Fruit fly (Drosophila melanogaster): Measurements from ENCODE around the gene CG1578.

Gene CG1578

DNA sequence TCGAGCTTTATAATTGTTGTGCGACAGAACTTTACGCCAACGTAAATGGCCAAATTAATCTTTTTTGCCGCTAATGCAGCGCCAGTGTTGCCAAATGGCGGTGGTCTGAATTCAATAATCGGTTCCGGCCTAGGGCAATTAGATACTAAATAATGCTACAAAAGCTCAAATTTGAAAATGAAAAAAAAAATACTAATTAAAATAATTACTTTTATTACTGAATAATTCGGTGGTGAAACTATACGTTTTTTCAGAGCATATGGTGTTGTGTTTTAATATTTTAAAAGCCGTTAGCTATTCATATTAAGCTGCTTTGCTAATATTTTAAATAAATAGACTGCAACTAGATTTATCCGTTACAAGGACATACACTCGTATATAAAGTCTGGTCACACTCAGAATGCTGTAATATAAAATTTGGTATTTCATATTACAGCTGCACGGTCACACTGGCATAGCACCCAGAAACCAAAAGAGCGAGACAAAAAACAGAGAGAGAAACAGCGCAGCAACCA is at the start of gene CG1578, which contains the start of gene rudhira:
Gene CG1578 (minus strand): TSS at position 118 of the 515 bp plus-strand sequence.
Gene rudhira (plus strand): TSS at position 465 of the 515 bp plus-strand sequence.
- TF ChIP-seq CG17801 (GFP tag; optimal IDR thresholded peaks at IDR 0.05; ENCODE audit: partially characterized antibody): no peak

DNA sequence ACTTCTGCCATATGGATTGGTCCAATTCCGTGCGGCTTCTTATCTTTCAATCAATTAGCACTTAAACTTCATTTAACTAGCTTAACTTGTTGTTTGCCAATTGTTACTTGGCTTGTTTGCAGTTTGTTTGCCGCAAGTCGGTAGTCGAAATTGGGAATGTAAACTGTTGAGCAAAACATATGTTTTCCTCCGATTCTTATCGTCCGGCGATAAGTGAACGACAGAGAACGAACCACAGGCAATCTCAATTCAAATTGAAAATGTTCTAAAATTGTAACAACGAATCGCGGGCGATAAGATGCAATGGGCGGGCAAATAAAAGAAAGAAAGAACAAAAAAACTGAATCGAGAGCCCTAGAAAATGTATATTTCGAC is 42.1 kb upstream of the CG1578 start:
- no peak for TF ChIP-seq CG17801 (GFP tag; optimal IDR thresholded peaks at IDR 0.05; ENCODE audit: partially characterized antibody)

DNA sequence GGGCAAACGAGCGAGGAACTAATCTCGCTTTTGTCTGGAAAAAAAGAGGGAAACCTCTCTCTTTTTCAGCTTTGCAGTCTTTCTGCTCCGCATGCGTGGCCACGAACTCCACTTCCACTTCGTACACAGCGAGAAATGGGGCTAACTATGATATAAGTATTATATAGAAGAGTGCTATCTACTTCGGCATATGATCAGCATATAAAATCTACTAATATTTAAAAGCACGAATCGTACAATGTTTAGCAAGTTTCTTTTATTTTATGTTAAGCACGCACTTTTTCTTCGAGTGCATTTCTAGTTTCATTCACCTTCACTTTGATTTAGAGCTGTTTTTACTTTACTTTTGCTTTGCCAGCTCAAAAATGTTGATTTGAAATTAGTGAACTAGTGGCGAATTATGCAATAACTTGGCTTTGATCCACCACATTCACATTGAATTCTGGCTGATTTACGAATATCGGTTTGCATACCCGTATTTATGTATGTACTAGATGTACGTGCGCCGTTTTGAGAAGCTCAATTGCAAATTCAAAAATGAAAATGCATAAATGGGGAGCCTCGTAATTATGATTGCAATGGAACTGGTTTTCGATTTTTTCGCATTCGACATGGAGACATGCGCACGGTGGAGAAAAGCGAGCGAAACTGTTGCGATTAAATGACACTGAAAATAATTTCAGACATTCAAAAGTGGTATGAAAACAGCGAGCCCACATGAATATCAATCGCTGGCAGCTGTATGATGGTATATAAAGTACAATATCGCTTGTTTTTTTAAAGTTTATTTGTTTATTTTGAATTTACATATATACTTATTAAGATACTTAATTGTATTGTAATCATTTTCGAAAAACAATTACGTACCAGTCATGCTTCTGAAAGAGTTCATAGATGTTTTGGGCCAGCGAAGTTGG is 41.4 kb upstream of the CG1578 start:
- TF ChIP-seq CG17801 (GFP tag; optimal IDR thresholded peaks at IDR 0.05; ENCODE audit: partially characterized antibody): peak; percentile 93

DNA sequence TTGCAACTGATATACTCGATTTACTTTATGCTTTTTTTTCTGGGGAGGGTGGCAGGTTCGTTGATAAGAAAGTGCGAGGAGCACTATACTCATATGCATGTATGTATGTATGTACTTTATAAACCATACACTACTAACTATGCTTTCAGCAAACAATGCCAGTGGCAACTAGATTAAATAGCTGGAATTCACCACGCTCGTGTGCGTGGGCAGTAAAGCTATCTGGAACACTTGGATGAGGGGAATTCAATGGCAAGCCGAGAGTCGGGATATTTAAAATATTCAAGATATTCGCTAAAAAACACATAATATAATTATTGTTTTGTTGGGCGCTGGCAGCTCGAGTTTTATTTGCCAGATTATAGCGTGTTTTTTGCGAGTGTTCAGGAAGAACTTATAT is 40.5 kb upstream of the CG1578 start:
- TF ChIP-seq CG17801 (GFP tag; optimal IDR thresholded peaks at IDR 0.05; ENCODE audit: partially characterized antibody): no peak

DNA sequence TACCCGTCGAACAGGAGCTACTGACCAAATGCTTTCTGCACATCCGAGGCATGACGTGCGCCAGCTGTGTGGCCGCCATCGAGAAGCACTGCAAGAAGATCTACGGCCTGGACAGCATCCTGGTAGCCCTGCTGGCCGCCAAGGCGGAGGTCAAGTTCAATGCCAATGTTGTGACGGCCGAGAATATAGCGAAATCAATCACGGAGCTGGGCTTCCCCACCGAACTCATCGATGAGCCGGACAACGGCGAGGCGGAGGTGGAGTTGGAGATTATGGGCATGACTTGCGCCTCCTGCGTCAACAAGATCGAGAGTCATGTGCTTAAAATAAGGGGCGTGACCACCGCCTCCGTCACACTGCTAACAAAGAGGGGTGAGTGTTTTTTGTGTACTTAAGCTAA is 39.6 kb upstream of the CG1578 start:
- no peak for TF ChIP-seq CG17801 (GFP tag; optimal IDR thresholded peaks at IDR 0.05; ENCODE audit: partially characterized antibody)

DNA sequence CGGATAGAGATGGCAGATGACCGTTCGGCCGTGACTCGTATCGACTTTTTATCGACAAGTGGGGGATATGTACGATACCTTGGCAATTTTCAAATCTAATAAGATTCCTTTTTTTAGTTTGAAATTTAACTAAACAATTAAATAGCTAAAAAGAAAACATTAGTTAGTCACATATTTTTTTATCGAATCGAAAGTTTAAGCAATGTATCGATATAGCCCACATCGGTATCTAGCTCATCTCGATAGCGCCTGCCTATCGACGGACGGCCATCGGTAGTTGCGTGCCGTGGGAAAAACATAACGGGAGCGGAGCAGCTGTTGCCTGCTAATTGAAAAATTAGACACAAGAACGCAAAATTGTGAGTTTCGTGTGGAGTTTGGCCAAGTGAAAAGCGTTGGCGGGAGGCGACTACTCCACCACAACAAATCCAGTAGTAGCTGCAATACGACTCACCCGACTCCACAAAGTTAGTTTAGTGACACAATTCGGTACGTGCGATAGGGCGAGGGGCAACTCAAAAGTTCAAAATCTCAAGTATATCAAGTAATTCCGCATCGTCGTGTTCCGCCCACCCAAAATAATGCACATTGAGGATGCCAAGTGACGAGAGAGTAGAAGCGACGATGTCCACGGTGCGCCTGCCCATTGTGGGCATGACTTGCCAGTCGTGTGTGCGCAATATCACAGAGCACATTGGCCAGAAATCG is 38.6 kb upstream of the CG1578 start, which contains the start of the genes CG10347 and ATP7:
Gene CG10347 (minus strand): TSS at position 174 of the 708 bp plus-strand sequence.
Gene ATP7 (plus strand): TSS at position 265 of the 708 bp plus-strand sequence.
- TF ChIP-seq CG17801 (GFP tag; optimal IDR thresholded peaks at IDR 0.05; ENCODE audit: partially characterized antibody): peak; percentile 69

DNA sequence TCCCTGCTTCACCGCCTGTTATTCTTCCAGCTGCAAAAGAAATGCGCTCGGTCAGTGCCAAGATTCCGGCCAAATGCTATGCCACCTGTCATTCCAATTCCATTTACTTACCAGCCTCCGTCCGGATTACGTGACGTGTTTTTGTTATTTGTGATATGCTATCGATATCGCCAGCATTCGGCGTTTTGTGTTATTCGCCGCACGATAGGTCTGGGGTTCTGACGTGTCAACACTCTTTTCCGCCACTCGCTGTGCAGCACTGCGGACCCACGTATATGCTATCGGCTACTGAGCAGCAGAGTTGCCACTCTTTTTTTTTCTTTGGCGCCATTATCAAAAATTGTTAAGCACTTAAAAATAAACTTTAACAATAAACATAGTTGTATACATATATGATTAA is 36.0 kb upstream of the CG1578 start, which contains the start of gene p24-1:
Gene p24-1 (minus strand): TSS at position 221 of the 400 bp plus-strand sequence.
- TF ChIP-seq CG17801 (GFP tag; optimal IDR thresholded peaks at IDR 0.05; ENCODE audit: partially characterized antibody): peak; percentile 66

DNA sequence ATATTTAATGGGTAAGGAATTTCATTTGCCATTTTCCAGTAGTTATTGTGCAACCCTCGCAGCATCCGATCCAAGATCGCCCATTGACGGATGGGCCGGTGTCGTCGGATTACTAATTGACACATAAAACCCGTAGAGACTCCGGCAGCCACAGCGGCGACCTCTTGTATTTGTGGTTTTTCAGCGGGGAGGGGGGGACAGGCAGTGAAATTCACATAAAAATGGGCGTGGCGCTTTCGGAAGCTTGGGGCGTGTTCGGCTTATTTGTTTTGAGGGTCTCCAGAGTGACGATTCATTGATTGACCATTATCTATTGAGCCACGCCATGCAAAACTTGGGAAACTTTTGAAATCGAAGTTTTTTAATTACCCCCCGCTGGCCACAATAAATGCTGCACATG is 32.9 kb upstream of the CG1578 start:
- no peak for TF ChIP-seq CG17801 (GFP tag; optimal IDR thresholded peaks at IDR 0.05; ENCODE audit: partially characterized antibody)

DNA sequence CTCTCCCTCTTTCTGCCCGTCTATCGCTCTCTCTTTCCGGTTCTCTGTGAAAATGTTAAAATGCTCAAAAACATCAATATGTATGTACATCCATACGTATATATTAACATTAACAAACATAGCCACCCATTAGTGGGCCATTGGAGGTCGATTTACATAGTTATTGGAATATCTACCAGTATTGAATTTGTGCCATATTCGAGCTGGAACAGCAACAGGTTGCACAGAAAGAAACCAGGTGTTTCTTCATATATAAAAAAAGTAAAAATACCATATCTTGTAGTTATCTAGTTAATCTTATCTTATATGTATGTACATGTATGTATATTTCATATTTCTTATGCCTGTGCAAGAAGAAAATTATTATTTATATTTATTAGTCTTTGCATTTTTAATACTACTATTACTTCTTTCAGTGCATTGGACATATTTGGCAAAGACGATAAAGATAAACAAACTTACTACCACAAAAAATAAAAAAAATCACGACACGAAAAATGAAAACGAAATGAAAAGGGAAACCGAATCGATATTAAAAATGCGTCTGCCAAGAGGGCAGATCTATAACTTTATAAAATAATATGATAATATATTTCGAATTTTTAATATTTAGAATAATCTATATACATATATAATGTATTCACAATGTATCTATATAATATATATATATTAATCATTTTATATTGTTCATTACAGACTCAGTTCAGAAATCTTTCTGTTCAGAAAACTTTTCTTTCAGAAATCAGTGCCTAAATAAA is 32.3 kb upstream of the CG1578 start:
- TF ChIP-seq CG17801 (GFP tag; optimal IDR thresholded peaks at IDR 0.05; ENCODE audit: partially characterized antibody): no peak

DNA sequence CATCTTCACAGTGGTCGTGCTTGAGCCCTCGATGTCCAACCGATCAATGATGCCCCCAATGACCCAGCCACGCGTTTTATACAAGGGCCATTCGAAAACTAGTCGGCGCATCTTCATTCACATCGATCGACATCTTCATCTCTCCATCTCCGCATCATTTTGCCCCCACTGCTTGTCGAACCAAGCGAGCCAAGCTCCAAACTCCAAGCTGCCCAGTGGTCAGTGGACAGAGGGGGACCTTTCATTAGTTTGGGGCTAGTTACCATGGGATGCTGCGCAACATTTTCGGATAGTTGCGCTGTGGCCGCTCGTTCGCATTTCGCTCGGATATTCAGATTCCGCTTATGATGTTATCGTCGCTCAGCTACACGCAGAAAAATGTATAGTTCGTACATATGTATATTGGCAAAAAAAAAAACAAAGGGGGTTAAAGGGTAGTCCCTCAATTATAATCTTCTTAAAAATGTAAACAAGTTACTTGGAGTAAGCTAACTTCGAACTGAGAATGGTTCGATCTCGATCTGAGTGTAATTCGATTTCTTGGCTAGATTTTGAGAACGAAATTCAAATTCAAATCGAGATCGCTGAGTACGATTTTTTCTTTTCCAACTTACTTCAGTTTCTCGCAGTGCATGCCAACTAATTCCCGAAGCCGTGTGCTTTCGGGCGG is 29.8 kb upstream of the CG1578 start, which contains the start of gene CG15740:
Gene CG15740 (minus strand): TSS at position 51 of the 670 bp plus-strand sequence.
- no peak for TF ChIP-seq CG17801 (GFP tag; optimal IDR thresholded peaks at IDR 0.05; ENCODE audit: partially characterized antibody)

DNA sequence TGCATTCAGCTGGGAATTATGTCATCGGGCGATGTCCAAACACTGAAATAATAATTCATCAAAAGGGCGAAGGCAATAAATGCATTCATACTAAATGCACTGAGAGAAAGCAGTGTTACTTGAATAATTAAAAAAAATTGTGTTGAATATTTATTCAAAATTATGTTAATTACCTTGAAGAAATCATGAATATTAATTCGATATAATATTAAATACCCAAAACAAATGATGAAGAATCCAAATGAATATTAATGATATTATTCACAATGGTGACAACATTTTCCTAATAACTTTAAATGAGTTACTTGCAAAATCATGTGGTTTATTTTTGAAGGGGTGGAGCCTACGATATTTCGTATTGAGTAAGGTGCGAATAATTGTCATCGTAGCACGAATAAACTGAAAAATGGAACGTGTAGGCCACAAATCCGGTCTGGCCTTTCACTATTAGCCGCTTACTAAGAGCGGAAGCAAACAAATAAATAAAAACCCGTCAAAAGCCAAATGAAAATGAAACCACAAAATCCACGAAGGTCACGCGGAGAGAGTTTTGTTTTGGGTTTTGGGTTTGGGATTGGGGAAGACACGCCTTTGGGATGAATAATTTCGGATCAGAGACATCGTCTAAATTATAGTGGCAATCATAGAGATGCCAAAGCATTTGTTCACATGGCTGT is 25.5 kb upstream of the CG1578 start:
- no peak for TF ChIP-seq CG17801 (GFP tag; optimal IDR thresholded peaks at IDR 0.05; ENCODE audit: partially characterized antibody)

DNA sequence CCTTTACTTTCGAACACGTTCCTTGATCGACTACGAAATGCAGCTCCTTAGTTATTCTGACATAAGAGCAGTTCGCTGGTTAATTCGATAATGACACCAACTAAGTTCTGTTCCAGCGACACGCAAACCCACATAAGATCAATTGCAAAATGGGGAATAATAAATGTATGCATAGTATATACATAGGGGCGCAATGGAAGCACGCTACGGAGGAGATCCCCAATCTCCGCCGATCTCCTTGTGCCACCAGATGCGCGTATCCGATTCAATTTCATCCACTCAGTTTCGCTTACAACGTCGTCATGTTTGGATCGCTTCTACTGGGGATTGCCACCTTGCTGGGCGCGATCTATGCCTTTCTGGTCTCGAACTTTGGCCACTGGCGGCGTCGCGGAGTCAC is 23.0 kb upstream of the CG1578 start, which contains the start of gene Cyp28c1:
Gene Cyp28c1 (plus strand): TSS at position 301 of the 400 bp plus-strand sequence.
- no peak for TF ChIP-seq CG17801 (GFP tag; optimal IDR thresholded peaks at IDR 0.05; ENCODE audit: partially characterized antibody)

DNA sequence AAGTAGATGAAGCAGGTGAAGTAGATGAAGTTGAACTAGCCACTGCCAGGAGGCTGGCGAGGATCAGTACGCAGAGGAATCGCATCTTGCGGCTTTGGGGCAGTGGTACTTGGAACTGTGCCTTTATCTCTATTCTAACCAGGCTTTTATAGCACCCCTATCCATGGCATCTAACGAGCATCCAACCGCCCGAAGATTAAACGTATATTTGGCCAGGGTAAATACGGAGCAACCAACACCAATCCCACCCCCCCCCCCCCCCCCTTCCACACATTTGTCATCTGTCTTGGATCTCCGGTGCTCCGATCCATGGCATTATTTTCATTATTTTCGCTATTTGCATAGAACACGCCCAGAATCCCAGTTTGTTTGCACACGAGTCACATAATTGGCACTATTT is 21.6 kb upstream of the CG1578 start, which contains the start of gene CG15741:
Gene CG15741 (minus strand): TSS at position 101 of the 400 bp plus-strand sequence.
- TF ChIP-seq CG17801 (GFP tag; optimal IDR thresholded peaks at IDR 0.05; ENCODE audit: partially characterized antibody): no peak

Measured in ovary, adult (tissue).